Fruit fly (Drosophila melanogaster) whole organism, prepupa: ENCODE measurements around the gene mus101.

Experiments used
- Blimp-1 ChIP-seq: fragments of 200-800 bp; sonication (Bioruptor generic); optimal IDR thresholded peaks from 3 replicates; lab custom pipeline; 2017; ENCODE audit warnings: missing biosample characterization, missing genetic modification characterization, mild to moderate bottlenecking, moderate library complexity, missing genetic modification reagents
- CG10631 ChIP-seq: fragments of 200-800 bp; sonication (Bioruptor generic); optimal IDR thresholded peaks from 2 replicates; lab custom pipeline; 2016; ENCODE audit warnings: missing biosample characterization, missing genetic modification characterization
- CG10669 ChIP-seq: fragments of 200-800 bp; sonication (Bioruptor generic); optimal IDR thresholded peaks from 3 replicates; lab custom pipeline; 2018; ENCODE audit warnings: missing biosample characterization, mild to moderate bottlenecking, missing genetic modification characterization, moderate library complexity
- CG11294 ChIP-seq: fragments of 200-800 bp; sonication (Bioruptor generic); IDR thresholded peaks from 2 replicates; pipeline ENCODE4 v1.3.6; 2022; ENCODE audit warnings: missing biosample characterization, missing genetic modification characterization
- CG11762 ChIP-seq: fragments of 200-800 bp; sonication (Bioruptor generic); optimal IDR thresholded peaks from 3 replicates; lab custom pipeline; 2016; ENCODE audit warnings: missing biosample characterization, missing genetic modification characterization; ENCODE audit not compliant: insufficient read depth
- CG15336 ChIP-seq: fragments of 200-800 bp; sonication (Bioruptor generic); IDR thresholded peaks from 2 replicates; pipeline ENCODE4 v1.3.6; 2022; ENCODE audit warnings: missing biosample characterization, missing genetic modification characterization
- CG16779 ChIP-seq: fragments of 200-800 bp; sonication (Bioruptor generic); optimal IDR thresholded peaks from 3 replicates; lab custom pipeline; 2017; ENCODE audit warnings: missing biosample characterization, mild to moderate bottlenecking, missing genetic modification characterization
- CG32006 ChIP-seq: fragments of 200-800 bp; sonication (Bioruptor generic); optimal IDR thresholded peaks from 3 replicates; lab custom pipeline; 2017; ENCODE audit warnings: missing biosample characterization, mild to moderate bottlenecking, missing genetic modification characterization
- CG34406 ChIP-seq: fragments of 200-800 bp; sonication (Bioruptor generic); optimal IDR thresholded peaks from 3 replicates; lab custom pipeline; 2016; ENCODE audit warnings: missing biosample characterization, missing genetic modification characterization
- CG3919 ChIP-seq: fragments of 200-800 bp; sonication (Bioruptor generic); optimal IDR thresholded peaks from 3 replicates; lab custom pipeline; 2016; ENCODE audit warnings: missing biosample characterization, missing genetic modification characterization
- CG4318 ChIP-seq: fragments of 200-800 bp; sonication (Bioruptor generic); optimal IDR thresholded peaks from 3 replicates; lab custom pipeline; 2017; ENCODE audit warnings: missing biosample characterization, mild to moderate bottlenecking, missing genetic modification characterization
- CG6163 ChIP-seq: fragments of 200-800 bp; sonication (Bioruptor generic); IDR thresholded peaks from 3 replicates; pipeline ENCODE4 v1.3.6; 2022; ENCODE audit warnings: missing biosample characterization, missing genetic modification characterization
- CG6276 ChIP-seq: fragments of 200-800 bp; sonication (Bioruptor generic); optimal IDR thresholded peaks from 2 replicates; lab custom pipeline; 2017; ENCODE audit warnings: missing biosample characterization, mild to moderate bottlenecking, missing genetic modification characterization
- CG6792 ChIP-seq: fragments of 200-800 bp; sonication (Bioruptor generic); optimal IDR thresholded peaks from 3 replicates; lab custom pipeline; 2016; ENCODE audit warnings: missing biosample characterization, missing genetic modification characterization
- CG6808 ChIP-seq: fragments of 200-800 bp; sonication (Bioruptor generic); optimal IDR thresholded peaks from 3 replicates; lab custom pipeline; 2017; ENCODE audit warnings: missing biosample characterization, missing genetic modification characterization, mild to moderate bottlenecking, moderate library complexity, missing genetic modification reagents
- CG6854 ChIP-seq: fragments of 200-800 bp; sonication (Bioruptor generic); optimal IDR thresholded peaks from 2 replicates; lab custom pipeline; 2017; ENCODE audit warnings: missing biosample characterization, mild to moderate bottlenecking, missing genetic modification characterization
- CG7368 ChIP-seq: fragments of 200-800 bp; sonication (Bioruptor generic); optimal IDR thresholded peaks from 3 replicates; lab custom pipeline; 2016; ENCODE audit warnings: missing biosample characterization, missing genetic modification characterization
- CG8319 ChIP-seq: fragments of 200-800 bp; sonication (Bioruptor generic); optimal IDR thresholded peaks from 3 replicates; lab custom pipeline; 2016; ENCODE audit warnings: missing biosample characterization, missing genetic modification characterization
- CG8632 ChIP-seq: fragments of 200-800 bp; sonication (Bioruptor generic); optimal IDR thresholded peaks from 3 replicates; lab custom pipeline; 2016; ENCODE audit warnings: missing biosample characterization, missing genetic modification characterization
- CG9139 ChIP-seq: fragments of 200-800 bp; sonication (Bioruptor generic); optimal IDR thresholded peaks from 3 replicates; lab custom pipeline; 2017; ENCODE audit warnings: missing biosample characterization, mild to moderate bottlenecking, missing genetic modification characterization
- Eip75B ChIP-seq: fragments of 200-800 bp; sonication (Bioruptor generic); optimal IDR thresholded peaks from 3 replicates; lab custom pipeline; 2016; ENCODE audit warnings: missing biosample characterization, missing genetic modification characterization
- Eip78C ChIP-seq: fragments of 200-800 bp; sonication (Bioruptor generic); peaks from one replicate; lab custom pipeline; 2016; ENCODE audit warnings: missing biosample characterization, missing genetic modification characterization
- Ets21C ChIP-seq: fragments of 200-800 bp; sonication (Bioruptor generic); optimal IDR thresholded peaks from 3 replicates; lab custom pipeline; 2016; ENCODE audit warnings: missing biosample characterization, missing genetic modification characterization
- Ets96B ChIP-seq: fragments of 200-800 bp; optimal IDR thresholded peaks from 2 replicates; lab custom pipeline; 2019; ENCODE audit warnings: missing biosample characterization, mild to moderate bottlenecking, missing genetic modification characterization, moderate library complexity
- Gug ChIP-seq: fragments of 200-800 bp; sonication (Bioruptor generic); IDR thresholded peaks from 2 replicates; pipeline ENCODE4 v1.3.6; 2022; ENCODE audit warnings: missing biosample characterization, missing genetic modification characterization
- Hr38 ChIP-seq: sonication (Bioruptor generic); optimal IDR thresholded peaks from 2 replicates; lab custom pipeline; 2016; ENCODE audit warnings: missing biosample characterization, missing genetic modification characterization
- Hr39 ChIP-seq: fragments of 200-800 bp; sonication (Bioruptor generic); optimal IDR thresholded peaks from 2 replicates; lab custom pipeline; 2016; ENCODE audit warnings: missing biosample characterization, missing genetic modification characterization
- Lpt ChIP-seq: fragments of 200-800 bp; sonication (Bioruptor generic); optimal IDR thresholded peaks from 3 replicates; lab custom pipeline; 2016; ENCODE audit warnings: missing biosample characterization, missing genetic modification characterization
- OdsH ChIP-seq: fragments of 200-800 bp; sonication (Bioruptor generic); optimal IDR thresholded peaks from 3 replicates; lab custom pipeline; 2016; ENCODE audit warnings: missing biosample characterization, missing genetic modification characterization
- Sox102F ChIP-seq: fragments of 200-800 bp; sonication (Bioruptor generic); optimal IDR thresholded peaks from 2 replicates; lab custom pipeline; 2016; ENCODE audit warnings: missing biosample characterization, mild to moderate bottlenecking, missing genetic modification characterization
- Sox14 ChIP-seq: fragments of 200-800 bp; sonication (Bioruptor generic); optimal IDR thresholded peaks from 3 replicates; lab custom pipeline; 2016; ENCODE audit warnings: missing biosample characterization, missing genetic modification characterization
- acj6 ChIP-seq: fragments of 200-800 bp; sonication (Bioruptor generic); optimal IDR thresholded peaks from 3 replicates; lab custom pipeline; 2016; ENCODE audit warnings: missing biosample characterization, missing genetic modification characterization
- cyc ChIP-seq: fragments of 200-800 bp; sonication (Bioruptor generic); optimal IDR thresholded peaks from 3 replicates; lab custom pipeline; 2016; ENCODE audit warnings: missing biosample characterization, missing genetic modification characterization
- dac ChIP-seq: fragments of 200-800 bp; sonication (Bioruptor generic); optimal IDR thresholded peaks from 2 replicates; lab custom pipeline; 2017; ENCODE audit warnings: missing biosample characterization, mild to moderate bottlenecking, missing genetic modification characterization
- eg ChIP-seq: fragments of 200-800 bp; sonication (Bioruptor generic); IDR thresholded peaks from 3 replicates; pipeline ENCODE4 v1.3.6; 2022; ENCODE audit warnings: missing biosample characterization, missing genetic modification characterization
- esn ChIP-seq: fragments of 200-800 bp; sonication (Bioruptor generic); optimal IDR thresholded peaks from 2 replicates; lab custom pipeline; 2016; ENCODE audit warnings: missing biosample characterization, mild to moderate bottlenecking, missing genetic modification characterization, moderate library complexity
- fd59A ChIP-seq: fragments of 200-800 bp; sonication (Bioruptor generic); optimal IDR thresholded peaks from 2 replicates; lab custom pipeline; 2017; ENCODE audit warnings: missing biosample characterization, mild to moderate bottlenecking, missing genetic modification characterization, missing genetic modification reagents
- fd85E ChIP-seq: fragments of 200-800 bp; sonication (Bioruptor generic); optimal IDR thresholded peaks from 3 replicates; lab custom pipeline; 2016; ENCODE audit warnings: missing biosample characterization, missing genetic modification characterization
- pdm3 ChIP-seq: fragments of 200-800 bp; sonication (Bioruptor generic); optimal IDR thresholded peaks from 3 replicates; lab custom pipeline; 2016; ENCODE audit warnings: missing biosample characterization, missing genetic modification characterization
- salr ChIP-seq, 2 experiments: fragments of 200-800 bp; sonication (Bioruptor generic); optimal IDR thresholded peaks; 3 replicates each; lab custom pipeline; 2016 to 2018; ENCODE audit warnings: missing biosample characterization in 2 of 2, missing genetic modification characterization in 2 of 2, mild to moderate bottlenecking in 1 of 2
- spab ChIP-seq: fragments of 200-800 bp; sonication (Bioruptor generic); optimal IDR thresholded peaks from 2 replicates; lab custom pipeline; 2017; ENCODE audit warnings: missing biosample characterization, mild to moderate bottlenecking, missing genetic modification characterization, missing genetic modification reagents
- ss ChIP-seq, 2 experiments: fragments of 200-800 bp; sonication (Bioruptor generic); optimal IDR thresholded peaks; 2 replicates in 1 of 2; 3 replicates in 1 of 2; lab custom pipeline; 2017 to 2018; ENCODE audit warnings: mild to moderate bottlenecking in 2 of 2, missing biosample characterization in 2 of 2, missing genetic modification characterization in 2 of 2, moderate library complexity in 1 of 2
- svp ChIP-seq: fragments of 200-800 bp; sonication (Bioruptor generic); peaks from one replicate; lab custom pipeline; 2016; ENCODE audit warnings: missing biosample characterization, missing genetic modification characterization
- topi ChIP-seq: fragments of 200-800 bp; sonication (Bioruptor generic); optimal IDR thresholded peaks from 3 replicates; lab custom pipeline; 2016; ENCODE audit warnings: missing biosample characterization, missing genetic modification characterization

Gene mus101

dm6 chrX:13762372-13762883, 40.4 kb downstream of the mus101 start, which contains the start of gene rdgB (continued):
- TF ChIP-seq CG6792 (GFP tag; lab: Kevin White, UChicago): peak; percentile 78
- peak; percentile 83 for TF ChIP-seq cyc
- peak; percentile 68; the same call in 2 of the 3 replicates for TF ChIP-seq CG6163 (GFP tag; lab: Robert Waterston, UW)
- TF ChIP-seq ss (GFP tag; optimal IDR thresholded peaks at IDR 0.05; lab: Kevin White, UChicago): peak; percentile 4 to 71
- TF ChIP-seq CG3919: peak; percentile 88
- TF ChIP-seq Eip75B (GFP tag; lab: Kevin White, UChicago): peak; percentile 76
- peak; percentile 88 for TF ChIP-seq svp (GFP tag; lab: Kevin White, UChicago)
- TF ChIP-seq fd85E: no peak
- peak; percentile 95 for TF ChIP-seq CG32006 (GFP tag; lab: Kevin White, UChicago)
- TF ChIP-seq CG8632: peak; percentile 83
- TF ChIP-seq salr (GFP tag; optimal IDR thresholded peaks at IDR 0.05; lab: Kevin White, UChicago): peak in 1 of 2 experiments; percentile 93
- peak; percentile 11 for TF ChIP-seq CG7368 (GFP tag; lab: Kevin White, UChicago)
- peak; percentile 81 for TF ChIP-seq fd59A
- peak; percentile 21 for TF ChIP-seq CG6854
- TF ChIP-seq topi: peak; percentile 83
- peak; percentile 72 for TF ChIP-seq Gug (GFP tag; lab: Robert Waterston, UW)
- peak; percentile 77 for TF ChIP-seq Blimp-1 (GFP tag; lab: Kevin White, UChicago)
- peak; percentile 85 for TF ChIP-seq pdm3
- TF ChIP-seq CG9139 (GFP tag; lab: Kevin White, UChicago): peak; percentile 32
- peak; percentile 88 for TF ChIP-seq esn
- TF ChIP-seq Eip78C: peak; percentile 94
- peak; percentile 86 for TF ChIP-seq CG10631
- TF ChIP-seq Ets96B (tag; lab: Kevin White, UChicago): peak; percentile 71
- peak; percentile 81 for TF ChIP-seq Lpt (GFP tag; lab: Kevin White, UChicago)
- TF ChIP-seq Sox14 (GFP tag; lab: Kevin White, UChicago): peak; percentile 68
- peak; percentile 51 for TF ChIP-seq CG16779 (tag; lab: Kevin White, UChicago)
- peak; percentile 81 for TF ChIP-seq dac (GFP tag; lab: Kevin White, UChicago)
- peak; percentile 80 for TF ChIP-seq acj6 (GFP tag; lab: Kevin White, UChicago)

- TF ChIP-seq CG6808 (GFP tag; lab: Kevin White, UChicago): no peak
- TF ChIP-seq Sox14 (GFP tag; lab: Kevin White, UChicago): peak; percentile 30
- TF ChIP-seq svp (GFP tag; lab: Kevin White, UChicago): peak; percentile 82
- peak; percentile 8 for TF ChIP-seq CG6792 (GFP tag; lab: Kevin White, UChicago)
- TF ChIP-seq OdsH (GFP tag; lab: Kevin White, UChicago): peak; percentile 60
- TF ChIP-seq Eip78C: peak; percentile 73
- TF ChIP-seq CG6163 (GFP tag; lab: Robert Waterston, UW): peak; percentile 67; the same call in 1 of the 3 replicates
- no peak for TF ChIP-seq Blimp-1 (GFP tag; lab: Kevin White, UChicago)
- peak; percentile 75 for TF ChIP-seq CG15336 (GFP tag; lab: Robert Waterston, UW)
- TF ChIP-seq Gug (GFP tag; lab: Robert Waterston, UW): 0 out of 2 replicates have a peak, but pooled peaks have one; percentile 11
- TF ChIP-seq CG9139 (GFP tag; lab: Kevin White, UChicago): no peak
- TF ChIP-seq CG10669 (GFP tag; lab: Kevin White, UChicago): peak; percentile 7
- TF ChIP-seq CG8319 (GFP tag; lab: Kevin White, UChicago): no peak
- TF ChIP-seq eg (GFP tag; lab: Robert Waterston, UW): peak; percentile 49; the same call in 2 of the 3 replicates
- peak; percentile 47 for TF ChIP-seq CG6276 (GFP tag; lab: Kevin White, UChicago)
- peak; percentile 21 for TF ChIP-seq spab (GFP tag; lab: Kevin White, UChicago)
- peak; percentile 64 for TF ChIP-seq Sox102F (GFP tag; lab: Kevin White, UChicago)
- TF ChIP-seq cyc: no peak
- peak; percentile 73 for TF ChIP-seq CG32006 (GFP tag; lab: Kevin White, UChicago)
- TF ChIP-seq Ets96B (tag; lab: Kevin White, UChicago): peak; percentile 35
- no peak for TF ChIP-seq dac (GFP tag; lab: Kevin White, UChicago)
- TF ChIP-seq CG11762 (GFP tag; lab: Kevin White, UChicago): no peak
- no peak for TF ChIP-seq Ets21C
- peak; percentile 55 for TF ChIP-seq acj6 (GFP tag; lab: Kevin White, UChicago)
- TF ChIP-seq CG8632: no peak
- TF ChIP-seq CG10631: peak; percentile 31
- no peak for TF ChIP-seq fd59A
- TF ChIP-seq CG34406 (GFP tag; lab: Kevin White, UChicago): peak; percentile 31
- peak; percentile 54 for TF ChIP-seq pdm3
- peak; percentile 40 for TF ChIP-seq Hr39 (GFP tag; lab: Kevin White, UChicago)
- no peak for TF ChIP-seq topi
- TF ChIP-seq CG3919: peak; percentile 53
- TF ChIP-seq fd85E: no peak
- no peak for TF ChIP-seq CG11294 (GFP tag; lab: Robert Waterston, UW)
- peak; percentile 62 for TF ChIP-seq esn
- TF ChIP-seq ss (GFP tag; optimal IDR thresholded peaks at IDR 0.05; lab: Kevin White, UChicago): no peak
- no peak for TF ChIP-seq Hr38 (GFP tag; lab: Kevin White, UChicago)
- peak; percentile 51 for TF ChIP-seq CG4318 (GFP tag; lab: Kevin White, UChicago)
- TF ChIP-seq Lpt (GFP tag; lab: Kevin White, UChicago): peak; percentile 13
Measured at dm6 chrX:13764397-13765119, 42.5 kb downstream of the mus101 start.
